Fruit fly (Drosophila melanogaster) whole organism, embryonic: ENCODE results near the gene Tbca.

Experiments used
- Atf-2 ChIP-seq: fragments of 200-800 bp; sonication (Bioruptor generic); optimal IDR thresholded peaks from 2 replicates; lab custom pipeline; 2016; ENCODE audit warnings: missing biosample characterization, missing genetic modification characterization
- CG10431 ChIP-seq: fragments of 200-800 bp; sonication (Bioruptor generic); optimal IDR thresholded peaks from 3 replicates; lab custom pipeline; 2018; ENCODE audit warnings: missing biosample characterization, mild to moderate bottlenecking, missing genetic modification characterization
- da ChIP-seq: fragments of 200-800 bp; sonication (Bioruptor generic); optimal IDR thresholded peaks from 2 replicates; lab custom pipeline; 2016; ENCODE audit warnings: missing biosample characterization, missing genetic modification characterization
- tgo ChIP-seq: fragments of 200-800 bp; sonication (Bioruptor generic); IDR thresholded peaks from 3 replicates; pipeline ENCODE4 v1.3.6; 2022; ENCODE audit warnings: missing biosample characterization, missing genetic modification characterization

- TF ChIP-seq CG10431 (no peak), Atf-2 (GFP tag; lab: Kevin White, UChicago) (no peak), da (no peak), tgo (GFP tag; lab: Robert Waterston, UW) (no peak)
These were observed 2.0 kb upstream of the Tbca start for dm6 chr3R:31741278-31741677.
